Worm (Caenorhabditis elegans) whole organism, L4 larva: ENCODE results near the gene let-716.
A peak's percentile ranks its signal among the peaks of the same experiment; 100 is the strongest.

Source experiments
- F10B5.3 ChIP-seq: sonication (generic microtip); optimal IDR thresholded peaks from 2 replicates; lab custom pipeline; 2016; ENCODE audit warnings: mild to moderate bottlenecking, missing genetic modification characterization, missing compliant biosample characterization
- F44E2.7 ChIP-seq: fragments of 200-800 bp; sonication (Bioruptor generic); IDR thresholded peaks from 2 replicates; pipeline ENCODE4 v2.1.2; 2022; ENCODE audit warnings: missing genetic modification characterization, missing compliant biosample characterization
- F49E8.2 ChIP-seq: sonication (generic microtip); optimal IDR thresholded peaks from 2 replicates; lab custom pipeline; 2016; ENCODE audit warnings: missing compliant biosample characterization, mild to moderate bottlenecking, missing genetic modification characterization, borderline replicate concordance
- T26A8.4 ChIP-seq: fragments of 200-800 bp; sonication (Bioruptor generic); IDR thresholded peaks from 2 replicates; pipeline ENCODE4 v1.3.6; 2022; ENCODE audit warnings: missing genetic modification characterization, missing compliant biosample characterization
- aha-1 ChIP-seq: fragments of 150-350 bp; peaks from one replicate; lab custom pipeline; 2014; ENCODE audit warnings: missing biosample characterization, missing genetic modification characterization
- ama-1 ChIP-seq: fragments of 150-350 bp; optimal IDR thresholded peaks from 2 replicates; lab custom pipeline; 2014; ENCODE audit warnings: inconsistent platforms, mixed read lengths
- attf-4 ChIP-seq: sonication (generic microtip); optimal IDR thresholded peaks from 3 replicates; lab custom pipeline; 2017; ENCODE audit warnings: missing biosample characterization, missing genetic modification characterization
- ceh-20 ChIP-seq: fragments of 200-800 bp; sonication (Bioruptor generic); IDR thresholded peaks from 2 replicates; pipeline ENCODE4 v1.3.6; 2022; ENCODE audit warnings: missing genetic modification reagents, missing genetic modification characterization, missing compliant biosample characterization
- ceh-62 ChIP-seq: sonication (generic microtip); optimal IDR thresholded peaks from 2 replicates; lab custom pipeline; 2017; ENCODE audit warnings: missing biosample characterization, missing genetic modification characterization
- ceh-82 ChIP-seq: sonication (generic microtip); optimal IDR thresholded peaks from 2 replicates; lab custom pipeline; 2017; ENCODE audit warnings: missing biosample characterization, missing genetic modification characterization
- cey-2 ChIP-seq: sonication (generic microtip); optimal IDR thresholded peaks from 3 replicates; lab custom pipeline; 2017; ENCODE audit warnings: missing genetic modification characterization, mild to moderate bottlenecking, missing compliant biosample characterization, antibody characterized with exemption, borderline replicate concordance; ENCODE audit not compliant: insufficient read depth
- ctbp-1 ChIP-seq: fragments of 200-800 bp; sonication (Bioruptor generic); IDR thresholded peaks from 2 replicates; pipeline ENCODE4 v1.3.6; 2022; ENCODE audit warnings: missing genetic modification reagents, missing genetic modification characterization, missing compliant biosample characterization
- daf-12 ChIP-seq: fragments of 150-350 bp; optimal IDR thresholded peaks from 2 replicates; lab custom pipeline; 2014; ENCODE audit warnings: missing biosample characterization, missing genetic modification reagents, missing genetic modification characterization
- daf-16 ChIP-seq, 3 experiments: sonication (generic microtip); optimal IDR thresholded peaks; 2 replicates each; lab custom pipeline; 2016 to 2017; ENCODE audit warnings: missing genetic modification characterization in 3 of 3, missing genetic modification reagents in 3 of 3, mild to moderate bottlenecking in 2 of 3, missing compliant biosample characterization in 2 of 3, missing biosample characterization in 1 of 3, moderate library complexity in 1 of 3
- dmd-6 ChIP-seq: fragments of 200-800 bp; sonication (Bioruptor generic); IDR thresholded peaks from 2 replicates; pipeline ENCODE4 v1.3.6; 2022; ENCODE audit warnings: missing genetic modification reagents, missing genetic modification characterization, missing compliant biosample characterization
- dmd-8 ChIP-seq: fragments of 200-800 bp; sonication (Bioruptor generic); IDR thresholded peaks from 2 replicates; pipeline ENCODE4 v1.3.6; 2022; ENCODE audit warnings: missing genetic modification characterization, missing compliant biosample characterization
- egl-43 ChIP-seq: fragments of 200-800 bp; sonication (Bioruptor generic); IDR thresholded peaks from 2 replicates; pipeline ENCODE4 v1.3.6; 2022; ENCODE audit warnings: missing genetic modification reagents, missing genetic modification characterization, missing compliant biosample characterization
- fos-1 ChIP-seq: fragments of 150-350 bp; optimal IDR thresholded peaks from 2 replicates; lab custom pipeline; 2014; ENCODE audit warnings: missing biosample characterization, missing genetic modification characterization
- hlh-11 ChIP-seq: fragments of 200-800 bp; sonication (Bioruptor generic); optimal IDR thresholded peaks from 2 replicates; lab custom pipeline; 2018; ENCODE audit warnings: mild to moderate bottlenecking, missing genetic modification characterization, missing compliant biosample characterization
- lim-7 ChIP-seq: fragments of 200-800 bp; sonication (Bioruptor generic); IDR thresholded peaks from 2 replicates; pipeline ENCODE4 v1.3.6; 2022; ENCODE audit warnings: missing genetic modification characterization, missing compliant biosample characterization
- lin-13 ChIP-seq: fragments of 150-350 bp; optimal IDR thresholded peaks from 2 replicates; lab custom pipeline; 2014; ENCODE audit warnings: missing biosample characterization, missing genetic modification reagents, missing genetic modification characterization
- mdt-29 ChIP-seq: fragments of 200-800 bp; sonication (Bioruptor generic); IDR thresholded peaks from 2 replicates; pipeline ENCODE4 v1.3.6; 2022; ENCODE audit warnings: missing genetic modification reagents, missing genetic modification characterization, missing compliant biosample characterization
- mxl-3 ChIP-seq: fragments of 200-800 bp; sonication (Bioruptor generic); optimal IDR thresholded peaks from 2 replicates; lab custom pipeline; 2018; ENCODE audit warnings: mild to moderate bottlenecking, missing genetic modification characterization, missing compliant biosample characterization
- nhr-11 ChIP-seq: fragments of 150-350 bp; optimal IDR thresholded peaks from 2 replicates; lab custom pipeline; 2014; ENCODE audit warnings: missing biosample characterization, missing genetic modification characterization
- nhr-111 ChIP-seq: fragments of 200-800 bp; sonication (Bioruptor generic); optimal IDR thresholded peaks from 2 replicates; lab custom pipeline; 2018; ENCODE audit warnings: mild to moderate bottlenecking, missing genetic modification characterization, missing compliant biosample characterization
- nhr-41 ChIP-seq: fragments of 200-800 bp; sonication (Bioruptor generic); IDR thresholded peaks from 2 replicates; pipeline ENCODE4 v1.3.6; 2022; ENCODE audit warnings: missing genetic modification reagents, missing genetic modification characterization, missing compliant biosample characterization
- nhr-42 ChIP-seq: fragments of 200-800 bp; sonication (Bioruptor generic); IDR thresholded peaks from 2 replicates; pipeline ENCODE4 v1.3.6; 2022; ENCODE audit warnings: missing genetic modification characterization, missing compliant biosample characterization
- pha-4 ChIP-seq, 2 experiments: fragments of 150-350 bp in 1 of 2; fragments of 200-800 bp in 1 of 2; sonication (Bioruptor generic) in 1 of 2; IDR thresholded peaks in 1 of 2; optimal IDR thresholded peaks in 1 of 2; 2 replicates each; pipeline versions ENCODE4 v1.3.6 to Lab custom; 2014 to 2022; ENCODE audit warnings: missing genetic modification characterization in 2 of 2, missing genetic modification reagents in 2 of 2, missing biosample characterization in 1 of 2, missing compliant biosample characterization in 1 of 2
- set-16 ChIP-seq: fragments of 200-800 bp; sonication (Bioruptor generic); IDR thresholded peaks from 2 replicates; pipeline ENCODE4 v1.3.6; 2022; ENCODE audit warnings: missing genetic modification reagents, missing genetic modification characterization, missing compliant biosample characterization
- unc-62 ChIP-seq, 3 experiments: fragments of 150-350 bp in 1 of 3; sonication (generic microtip); optimal IDR thresholded peaks in 2 of 3; peaks in 1 of 3; 1 replicate in 1 of 3; 2 replicates in 2 of 3; lab custom pipeline; 2014 to 2017; ENCODE audit warnings: missing biosample characterization in 3 of 3, missing genetic modification characterization in 3 of 3, missing genetic modification reagents in 3 of 3, missing genotype in 1 of 3
- vab-7 ChIP-seq: fragments of 200-800 bp; sonication (Bioruptor generic); IDR thresholded peaks from 2 replicates; pipeline ENCODE4 v1.3.6; 2022; ENCODE audit warnings: missing genetic modification reagents, missing genetic modification characterization, missing compliant biosample characterization
- ztf-7 ChIP-seq: fragments of 150-350 bp; optimal IDR thresholded peaks from 2 replicates; lab custom pipeline; 2014; ENCODE audit warnings: missing biosample characterization, missing genetic modification characterization

The let-716 gene

DNA sequence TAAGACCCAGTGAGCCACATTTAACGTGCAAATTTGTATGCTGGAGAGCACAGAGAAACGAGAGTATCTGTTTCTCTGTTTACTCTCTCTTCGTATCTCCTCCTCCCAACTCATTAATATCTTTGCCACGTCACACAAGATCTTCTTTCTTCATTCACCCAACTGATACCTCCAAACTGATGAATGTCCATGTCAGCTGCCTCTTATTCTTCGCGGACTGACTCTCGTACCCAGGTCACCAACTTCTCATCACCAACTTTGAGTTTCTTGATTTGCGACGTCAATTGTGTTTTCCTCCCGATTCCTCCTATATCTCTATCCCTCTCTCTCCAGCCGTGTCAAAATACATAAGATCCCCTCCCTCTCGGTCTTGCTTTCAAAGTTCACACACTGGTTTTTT lies 19.0 kb downstream of the let-716 start (continued):
- no peak for TF ChIP-seq fos-1 (tag; lab: Kevin White, UChicago)
- no peak for TF ChIP-seq mdt-29 (GFP tag; lab: Robert Waterston, UW)
- TF ChIP-seq nhr-11 (tag; lab: Kevin White, UChicago), result no peak
- no peak for TF ChIP-seq nhr-111 (GFP tag; lab: Kevin White, UChicago)
- TF ChIP-seq F10B5.3, result no peak
- TF ChIP-seq mxl-3, result no peak
- TF ChIP-seq F44E2.7 (GFP tag; lab: Robert Waterston, UW), result no peak
- TF ChIP-seq F49E8.2, result no peak
- peak; percentile 35 for TF ChIP-seq hlh-11 (tag; lab: Kevin White, UChicago)
- TF ChIP-seq nhr-41 (GFP tag; lab: Robert Waterston, UW), result no peak
- TF ChIP-seq ceh-62 (tag; lab: Kevin White, UChicago), result no peak
- peak in 1 of 2 experiments; percentile 64 for TF ChIP-seq daf-16 (GFP tag; optimal IDR thresholded peaks at IDR 0.05; lab: Kevin White, UChicago)
- no peak for TF ChIP-seq daf-16 (tag; optimal IDR thresholded peaks at IDR 0.05; lab: Kevin White, UChicago)

DNA sequence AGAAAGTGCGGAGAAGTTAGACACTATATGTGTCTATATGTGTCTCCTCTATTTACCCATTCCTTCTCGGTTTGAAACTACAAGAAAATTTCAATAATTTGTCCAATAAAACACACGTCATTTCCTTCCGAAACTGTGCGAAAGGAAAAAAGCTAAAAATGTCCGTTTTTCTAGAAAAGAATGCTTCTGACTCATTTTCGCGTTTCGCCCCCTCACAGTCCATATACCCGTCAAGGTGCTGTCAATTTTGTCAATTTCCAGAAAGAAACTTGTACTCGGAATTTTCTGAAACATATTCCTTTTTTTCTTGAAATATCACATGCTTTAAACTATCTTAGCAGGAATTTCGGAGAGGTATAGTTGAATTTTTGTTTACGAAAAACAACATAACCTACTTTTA lies 19.5 kb downstream of the let-716 start:
- no peak for TF ChIP-seq lim-7
- TF ChIP-seq dmd-6, result peak; percentile 67
- peak; percentile 34; the same call in 1 of the 2 replicates for TF ChIP-seq mdt-29 (GFP tag; lab: Robert Waterston, UW)
- TF ChIP-seq aha-1 (tag; lab: Kevin White, UChicago), result peak; percentile 56
- peak in 1 of 2 experiments; percentile 83 for TF ChIP-seq unc-62 (GFP tag; optimal IDR thresholded peaks at IDR 0.05 in 1 of 2; lab: Kevin White, UChicago)
- no peak for TF ChIP-seq unc-62 (tag; optimal IDR thresholded peaks at IDR 0.05; lab: Kevin White, UChicago)
- no peak for TF ChIP-seq cey-2
- TF ChIP-seq ztf-7 (tag; lab: Kevin White, UChicago), result no peak
- TF ChIP-seq dmd-8 (GFP tag; lab: Robert Waterston, UW), result no peak

DNA sequence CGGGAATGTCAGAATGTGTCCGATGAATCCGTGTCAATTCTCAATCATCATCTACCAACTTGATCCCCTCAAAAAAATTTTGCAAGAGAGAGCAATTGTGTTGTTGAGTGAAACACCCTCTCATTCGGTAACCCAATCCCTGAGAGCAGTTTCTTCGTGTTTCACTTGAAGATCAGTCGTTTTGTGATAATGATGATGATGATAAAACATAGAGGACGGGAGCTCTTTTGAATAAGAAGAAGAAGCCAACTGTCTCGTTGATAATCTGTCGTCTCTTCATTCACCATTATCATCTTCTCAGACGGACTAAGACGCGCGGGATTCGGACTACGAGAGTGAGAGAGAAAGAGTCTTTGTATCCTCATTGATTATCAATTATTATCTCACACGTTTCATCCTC lies 21.8 kb downstream of the let-716 start:
- 0 out of 2 replicates have a peak, but pooled peaks have one; percentile 27 for TF ChIP-seq ctbp-1 (GFP tag; lab: Robert Waterston, UW)
- TF ChIP-seq daf-16 (GFP tag; optimal IDR thresholded peaks at IDR 0.05; lab: Kevin White, UChicago), result peak in 1 of 2 experiments; percentile 41
- no peak for TF ChIP-seq daf-16 (tag; optimal IDR thresholded peaks at IDR 0.05; lab: Kevin White, UChicago)
- no peak for TF ChIP-seq pha-4 (GFP tag; IDR thresholded peaks at IDR 0.05; lab: Robert Waterston, UW)
- no peak for TF ChIP-seq pha-4 (tag; optimal IDR thresholded peaks at IDR 0.05; lab: Kevin White, UChicago)
- peak; percentile 29; the same call in 1 of the 2 replicates for TF ChIP-seq ceh-20 (GFP tag; lab: Robert Waterston, UW)
- peak; percentile 44 for TF ChIP-seq hlh-11 (tag; lab: Kevin White, UChicago)
- TF ChIP-seq nhr-11 (tag; lab: Kevin White, UChicago), result peak; percentile 52
- TF ChIP-seq vab-7 (GFP tag; lab: Robert Waterston, UW), result no peak
- TF ChIP-seq, all 104 proteins: peak for 5

DNA sequence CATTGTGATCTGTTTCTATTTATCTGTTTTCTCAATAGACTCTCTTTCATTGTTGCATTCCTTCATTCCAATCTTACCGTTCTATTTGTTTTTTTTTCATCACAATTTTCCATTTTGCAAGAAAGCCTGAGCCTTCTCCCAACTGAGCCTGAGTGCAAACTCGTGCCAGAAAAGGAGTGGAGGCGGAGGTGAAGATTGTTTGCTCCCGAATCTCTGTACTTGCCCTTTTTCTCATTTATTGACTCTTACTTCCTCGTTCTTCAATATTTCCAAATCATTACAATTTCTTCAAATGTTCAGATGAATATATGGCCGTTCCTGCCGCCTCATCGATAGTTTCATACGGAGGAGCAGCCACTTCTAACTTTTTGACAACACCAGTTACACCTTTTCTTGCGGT lies 23.5 kb downstream of the let-716 start, which contains the start of gene let-756:
Gene let-756 (plus strand): TSS at position 301 of the 400 bp plus-strand sequence.
- TF ChIP-seq lin-13 (GFP tag; lab: Kevin White, UChicago) (no peak), attf-4 (tag; lab: Kevin White, UChicago) (no peak), nhr-42 (GFP tag; lab: Robert Waterston, UW) (no peak), pha-4 (GFP tag; IDR thresholded peaks at IDR 0.05; lab: Robert Waterston, UW) (no peak), pha-4 (tag; optimal IDR thresholded peaks at IDR 0.05; lab: Kevin White, UChicago) (no peak), set-16 (GFP tag; lab: Robert Waterston, UW) (no peak), vab-7 (GFP tag; lab: Robert Waterston, UW) (no peak), ceh-62 (tag; lab: Kevin White, UChicago) (no peak), ceh-82 (tag; lab: Kevin White, UChicago) (no peak), egl-43 (no peak), T26A8.4 (GFP tag; lab: Robert Waterston, UW) (no peak), ama-1 (no peak), daf-12 (no peak)
